Fruit fly (Drosophila melanogaster) whole organism, embryonic: ENCODE results near the gene CAH3.

Source experiments
- CG10147 ChIP-seq: fragments of 200-800 bp; sonication (Bioruptor generic); optimal IDR thresholded peaks from 2 replicates; lab custom pipeline; 2019; ENCODE audit warnings: missing biosample characterization, mild to moderate bottlenecking, missing genetic modification characterization, moderate library complexity
- CG11085 ChIP-seq: fragments of 200-800 bp; sonication (Bioruptor generic); IDR thresholded peaks from 2 replicates; pipeline ENCODE4 v1.3.6; 2022; ENCODE audit warnings: missing biosample characterization, missing genetic modification characterization
- CG11723 ChIP-seq: fragments of 200-800 bp; sonication (Bioruptor generic); optimal IDR thresholded peaks from 2 replicates; lab custom pipeline; 2017; ENCODE audit warnings: missing biosample characterization, mild to moderate bottlenecking, missing genetic modification characterization
- CG12236 ChIP-seq: fragments of 200-800 bp; sonication (Bioruptor generic); optimal IDR thresholded peaks from 2 replicates; lab custom pipeline; 2016; ENCODE audit warnings: missing biosample characterization, missing genetic modification characterization
- CG12659 ChIP-seq: fragments of 200-800 bp; sonication (Bioruptor generic); optimal IDR thresholded peaks from 3 replicates; lab custom pipeline; 2017; ENCODE audit warnings: mild to moderate bottlenecking, missing biosample characterization, missing genetic modification reagents, missing genetic modification characterization
- CG13424 ChIP-seq: fragments of 200-800 bp; sonication (Bioruptor generic); optimal IDR thresholded peaks from 2 replicates; lab custom pipeline; 2019; ENCODE audit warnings: missing biosample characterization, mild to moderate bottlenecking, missing genetic modification characterization, moderate library complexity
- CG13894 ChIP-seq: fragments of 200-800 bp; sonication (Bioruptor generic); optimal IDR thresholded peaks from 3 replicates; lab custom pipeline; 2018; ENCODE audit warnings: missing biosample characterization, mild to moderate bottlenecking, missing genetic modification characterization, moderate library complexity
- CG15011 ChIP-seq: fragments of 200-800 bp; sonication (Bioruptor generic); optimal IDR thresholded peaks from 3 replicates; lab custom pipeline; 2018; ENCODE audit warnings: missing biosample characterization, mild to moderate bottlenecking, missing genetic modification characterization
- CG16815 ChIP-seq: fragments of 200-800 bp; sonication (Bioruptor generic); optimal IDR thresholded peaks from 3 replicates; lab custom pipeline; 2017; ENCODE audit warnings: missing biosample characterization, mild to moderate bottlenecking, missing genetic modification characterization
- CG17802 ChIP-seq: fragments of 200-800 bp; sonication (Bioruptor generic); optimal IDR thresholded peaks from 2 replicates; lab custom pipeline; 2018; ENCODE audit warnings: missing biosample characterization, mild to moderate bottlenecking, missing genetic modification characterization, moderate library complexity
- CG30403 ChIP-seq: fragments of 200-800 bp; sonication (Bioruptor generic); optimal IDR thresholded peaks from 3 replicates; lab custom pipeline; 2016; ENCODE audit warnings: missing biosample characterization, missing genetic modification characterization
- CG3281 ChIP-seq: fragments of 200-800 bp; sonication (Bioruptor generic); optimal IDR thresholded peaks from 3 replicates; lab custom pipeline; 2017; ENCODE audit warnings: missing biosample characterization, mild to moderate bottlenecking, missing genetic modification characterization
- CG3407 ChIP-seq: fragments of 200-800 bp; sonication (Bioruptor generic); optimal IDR thresholded peaks from 2 replicates; lab custom pipeline; 2018; ENCODE audit warnings: missing biosample characterization, mild to moderate bottlenecking, missing genetic modification characterization
- CG4820 ChIP-seq: fragments of 200-800 bp; sonication (Bioruptor generic); optimal IDR thresholded peaks from 3 replicates; lab custom pipeline; 2016; ENCODE audit warnings: missing biosample characterization, missing genetic modification characterization
- CG6175 ChIP-seq: fragments of 200-800 bp; sonication (Bioruptor generic); IDR thresholded peaks from 3 replicates; pipeline ENCODE4 v1.3.6; 2022; ENCODE audit warnings: missing biosample characterization, missing genetic modification characterization
- CG7357 ChIP-seq: fragments of 200-800 bp; sonication (Bioruptor generic); IDR thresholded peaks from 3 replicates; pipeline ENCODE4 v1.3.6; 2022; ENCODE audit warnings: missing biosample characterization, missing genetic modification characterization
- CG7928 ChIP-seq: fragments of 200-800 bp; sonication (Bioruptor generic); optimal IDR thresholded peaks from 2 replicates; lab custom pipeline; 2017; ENCODE audit warnings: missing biosample characterization, mild to moderate bottlenecking, missing genetic modification characterization
- CG7987 ChIP-seq: fragments of 200-800 bp; sonication (Bioruptor generic); optimal IDR thresholded peaks from 2 replicates; lab custom pipeline; 2018; ENCODE audit warnings: missing biosample characterization, mild to moderate bottlenecking, missing genetic modification characterization, moderate library complexity
- CG8924 ChIP-seq: fragments of 200-800 bp; optimal IDR thresholded peaks from 3 replicates; lab custom pipeline; 2019; ENCODE audit warnings: missing biosample characterization, mild to moderate bottlenecking, missing genetic modification characterization, moderate library complexity
- CG8944 ChIP-seq: fragments of 200-800 bp; sonication (Bioruptor generic); optimal IDR thresholded peaks from 3 replicates; lab custom pipeline; 2016; ENCODE audit warnings: missing biosample characterization, missing genetic modification characterization
- Camta ChIP-seq: fragments of 200-800 bp; sonication (Bioruptor generic); optimal IDR thresholded peaks from 2 replicates; lab custom pipeline; 2016; ENCODE audit warnings: missing biosample characterization, missing genetic modification characterization
- CkIIα-i1 ChIP-seq: fragments of 200-800 bp; sonication (Bioruptor generic); IDR thresholded peaks from 2 replicates; pipeline ENCODE4 v1.3.6; 2022; ENCODE audit warnings: missing biosample characterization, missing genetic modification characterization
- Dfd ChIP-seq, 2 experiments: fragments of >200 bp; optimal IDR thresholded peaks; 2 replicates each; lab custom pipeline; 2017; ENCODE audit warnings: missing biosample characterization in 2 of 2, missing genetic modification characterization in 2 of 2
- Kr ChIP-seq: fragments of 200-800 bp; sonication (Bioruptor generic); optimal IDR thresholded peaks from 2 replicates; lab custom pipeline; 2017; ENCODE audit warnings: missing biosample characterization, mild to moderate bottlenecking, missing genetic modification characterization
- Meics ChIP-seq: fragments of 200-800 bp; sonication (Bioruptor generic); optimal IDR thresholded peaks from 2 replicates; lab custom pipeline; 2017; ENCODE audit warnings: missing biosample characterization, mild to moderate bottlenecking, missing genetic modification characterization
- NC2β ChIP-seq: fragments of 200-800 bp; sonication (Bioruptor generic); optimal IDR thresholded peaks from 2 replicates; lab custom pipeline; 2016; ENCODE audit warnings: missing biosample characterization, missing genetic modification characterization
- Nf-YB ChIP-seq: fragments of 200-800 bp; sonication (Bioruptor generic); optimal IDR thresholded peaks from 3 replicates; lab custom pipeline; 2019; ENCODE audit warnings: missing biosample characterization, mild to moderate bottlenecking, missing genetic modification characterization, moderate library complexity
- Ssrp ChIP-seq: fragments of 200-800 bp; sonication (Bioruptor generic); optimal IDR thresholded peaks from 2 replicates; lab custom pipeline; 2018; ENCODE audit warnings: missing biosample characterization, mild to moderate bottlenecking, missing genetic modification characterization, moderate library complexity
- ac ChIP-seq: fragments of 200-800 bp; sonication (Bioruptor generic); optimal IDR thresholded peaks from 3 replicates; lab custom pipeline; 2017; ENCODE audit warnings: missing biosample characterization, mild to moderate bottlenecking, missing genetic modification characterization
- bab2 ChIP-seq: fragments of 200-800 bp; sonication (Bioruptor generic); optimal IDR thresholded peaks from 2 replicates; lab custom pipeline; 2016; ENCODE audit warnings: missing biosample characterization, missing genetic modification characterization
- bcd ChIP-seq: fragments of 200-800 bp; sonication (Bioruptor generic); optimal IDR thresholded peaks from 2 replicates; lab custom pipeline; 2017; ENCODE audit warnings: missing biosample characterization, mild to moderate bottlenecking, missing genetic modification characterization
- en ChIP-seq: fragments of 200-800 bp; sonication (Bioruptor generic); optimal IDR thresholded peaks from 2 replicates; lab custom pipeline; 2016; ENCODE audit warnings: missing biosample characterization, missing genetic modification characterization
- fru ChIP-seq: fragments of >200 bp; optimal IDR thresholded peaks from 2 replicates; lab custom pipeline; 2017
- gcm ChIP-seq: fragments of 200-800 bp; sonication (Bioruptor generic); optimal IDR thresholded peaks from 2 replicates; lab custom pipeline; 2019; ENCODE audit warnings: missing biosample characterization, mild to moderate bottlenecking, missing genetic modification characterization, moderate library complexity
- gcm2 ChIP-seq: fragments of 200-800 bp; sonication (Bioruptor generic); optimal IDR thresholded peaks from 2 replicates; lab custom pipeline; 2016; ENCODE audit warnings: missing biosample characterization, missing genetic modification characterization
- gsb ChIP-seq: fragments of 200-800 bp; sonication (Bioruptor generic); IDR thresholded peaks from 2 replicates; pipeline ENCODE4 v1.3.6; 2022; ENCODE audit warnings: missing biosample characterization, missing genetic modification characterization
- ken ChIP-seq: fragments of 200-800 bp; sonication (Bioruptor generic); IDR thresholded peaks from 3 replicates; pipeline ENCODE4 v1.3.6; 2022; ENCODE audit warnings: missing biosample characterization, missing genetic modification characterization
- knrl ChIP-seq: fragments of 200-800 bp; sonication (Bioruptor generic); IDR thresholded peaks from 3 replicates; pipeline ENCODE4 v1.3.6; 2022; ENCODE audit warnings: missing biosample characterization, missing genetic modification characterization; ENCODE audit not compliant: partially characterized antibody
- org-1 ChIP-seq: fragments of 200-800 bp; sonication (Bioruptor generic); optimal IDR thresholded peaks from 2 replicates; lab custom pipeline; 2017; ENCODE audit warnings: missing biosample characterization, missing genetic modification characterization
- pan ChIP-seq, 4 experiments: fragments of >200 bp in 3 of 4; fragments of 200-800 bp in 1 of 4; sonication (Bioruptor generic) in 1 of 4; optimal IDR thresholded peaks in 3 of 4; IDR thresholded peaks in 1 of 4; 2 replicates each; pipeline versions ENCODE4 v1.3.6 to Lab custom; 2017 to 2022; ENCODE audit warnings: missing biosample characterization in 2 of 4, missing genetic modification characterization in 2 of 4, mixed read lengths in 1 of 4
- pnt ChIP-seq: fragments of 200-800 bp; sonication (Bioruptor generic); optimal IDR thresholded peaks from 3 replicates; lab custom pipeline; 2016; ENCODE audit warnings: missing biosample characterization, missing genetic modification characterization
- ranshi ChIP-seq: fragments of 200-800 bp; sonication (Bioruptor generic); IDR thresholded peaks from 2 replicates; pipeline ENCODE4 v1.3.6; 2022; ENCODE audit warnings: missing biosample characterization, missing genetic modification characterization
- row ChIP-seq: fragments of 200-800 bp; sonication (Bioruptor generic); IDR thresholded peaks from 3 replicates; pipeline ENCODE4 v1.3.6; 2022; ENCODE audit warnings: missing biosample characterization, missing genetic modification characterization
- sc ChIP-seq, 3 experiments: fragments of >200 bp in 2 of 3; fragments of 200-800 bp in 1 of 3; sonication (Bioruptor generic) in 1 of 3; optimal IDR thresholded peaks; 2 replicates in 2 of 3; 3 replicates in 1 of 3; lab custom pipeline; 2017; ENCODE audit warnings: mild to moderate bottlenecking in 1 of 3, missing biosample characterization in 1 of 3, missing genetic modification characterization in 1 of 3, missing genetic modification reagents in 1 of 3
- sima ChIP-seq: fragments of 200-800 bp; sonication (Bioruptor generic); optimal IDR thresholded peaks from 2 replicates; lab custom pipeline; 2016; ENCODE audit warnings: missing biosample characterization, missing genetic modification characterization
- slou ChIP-seq: fragments of 200-800 bp; sonication (Bioruptor generic); optimal IDR thresholded peaks from 3 replicates; lab custom pipeline; 2016; ENCODE audit warnings: missing biosample characterization, missing genetic modification characterization
- toy ChIP-seq: fragments of 200-800 bp; sonication (Bioruptor generic); IDR thresholded peaks from 2 replicates; pipeline ENCODE4 v1.3.6; 2022; ENCODE audit warnings: missing biosample characterization, missing genetic modification characterization
- usp ChIP-seq: fragments of >200 bp; optimal IDR thresholded peaks from 2 replicates; lab custom pipeline; 2017; ENCODE audit warnings: missing biosample characterization, missing genetic modification characterization
- wdn ChIP-seq: fragments of 200-800 bp; sonication (Bioruptor generic); IDR thresholded peaks from 2 replicates; pipeline ENCODE4 v1.3.6; 2022; ENCODE audit warnings: missing biosample characterization, missing genetic modification characterization

CAH3 gene

DNA sequence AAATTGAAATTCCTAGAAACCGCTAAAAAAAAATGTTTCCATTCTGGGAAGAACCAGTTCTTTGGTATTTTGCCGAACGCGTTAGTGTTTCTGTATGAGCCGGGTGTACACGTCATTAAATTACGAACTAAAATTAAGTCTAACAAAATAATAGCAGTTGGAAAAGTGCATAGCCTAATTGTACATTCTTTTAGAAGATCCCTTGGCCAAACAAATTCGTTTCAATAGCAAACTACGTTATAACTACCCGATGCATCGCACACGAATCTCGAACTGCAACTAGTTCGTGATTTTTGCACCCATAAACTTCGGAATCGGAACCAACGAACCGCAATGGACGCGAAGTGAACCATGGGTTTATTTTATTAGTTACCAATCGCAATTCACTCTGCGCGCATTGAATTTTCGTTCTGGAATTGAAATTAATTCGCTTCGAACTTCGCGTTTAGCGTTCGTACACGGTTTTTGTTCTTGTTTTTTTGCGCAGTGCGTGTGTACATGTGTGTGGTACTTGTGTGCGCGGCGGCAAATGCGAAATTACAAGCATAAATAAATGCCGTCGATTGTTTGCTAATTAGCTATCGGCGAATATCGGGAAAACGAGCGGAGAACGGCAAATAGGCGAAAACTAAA lies at the start of gene CAH3 (continued):
- TF ChIP-seq sc (optimal IDR thresholded peaks at IDR 0.05; lab: Kevin White, UChicago) (no peak), sc (GFP tag; optimal IDR thresholded peaks at IDR 0.05; lab: Kevin White, UChicago) (peak; percentile 85), toy (GFP tag; lab: Robert Waterston, UW) (peak; percentile 79), CG17802 (tag; lab: Kevin White, UChicago) (peak; percentile 83), CG4820 (peak; percentile 100), Dfd (GFP tag; optimal IDR thresholded peaks at IDR 0.05; lab: Kevin White, UChicago) (no peak), org-1 (GFP tag; lab: Kevin White, UChicago) (peak; percentile 90), ranshi (GFP tag; lab: Robert Waterston, UW) (peak; percentile 90), CG8924 (tag; lab: Kevin White, UChicago) (peak; percentile 96), Ssrp (tag; lab: Kevin White, UChicago) (peak; percentile 93), CG13424 (tag; lab: Kevin White, UChicago) (peak; percentile 96), Camta (GFP tag; lab: Kevin White, UChicago) (peak; percentile 90), en (GFP tag; lab: Kevin White, UChicago) (peak; percentile 84), pnt (peak; percentile 89), CG10147 (GFP tag; lab: Kevin White, UChicago) (peak; percentile 93), CG16815 (GFP tag; lab: Kevin White, UChicago) (peak; percentile 88), gsb (GFP tag; lab: Robert Waterston, UW) (peak; percentile 79), CG30403 (GFP tag; lab: Kevin White, UChicago) (peak; percentile 96), CkIIα-i1 (GFP tag; lab: Robert Waterston, UW) (peak; percentile 53; the same call in 1 of the 2 replicates), CG7987 (GFP tag; lab: Kevin White, UChicago) (peak; percentile 81), CG8944 (GFP tag; lab: Kevin White, UChicago) (peak; percentile 95), CG12236 (GFP tag; lab: Kevin White, UChicago) (peak; percentile 91), ac (GFP tag; lab: Kevin White, UChicago) (peak; percentile 69), CG7928 (GFP tag; lab: Kevin White, UChicago) (peak; percentile 69), knrl (GFP tag; lab: Robert Waterston, UW) (peak; percentile 52; the same call in 1 of the 3 replicates), sima (GFP tag; lab: Kevin White, UChicago) (peak; percentile 25), gcm (GFP tag; lab: Kevin White, UChicago) (peak; percentile 93), CG13894 (tag; lab: Kevin White, UChicago) (peak; percentile 90), CG3407 (GFP tag; lab: Kevin White, UChicago) (peak; percentile 87), fru (no peak), pan (optimal IDR thresholded peaks at IDR 0.05; lab: Kevin White, UChicago) (no peak), pan (GFP tag; optimal IDR thresholded peaks at IDR 0.05 in 1 of 2, IDR thresholded peaks at IDR 0.05 in 1 of 2) (peak in 1 of 2 experiments; percentile 94), row (GFP tag; lab: Robert Waterston, UW) (peak; percentile 97), Meics (GFP tag; lab: Kevin White, UChicago) (peak; percentile 95), bcd (GFP tag; lab: Kevin White, UChicago) (peak; percentile 93), CG12659 (peak; percentile 97), slou (peak; percentile 82), CG3281 (peak; percentile 95), CG6175 (GFP tag; lab: Robert Waterston, UW) (peak; percentile 80; the same call in 2 of the 3 replicates), usp (GFP tag; lab: Kevin White, UChicago) (no peak), ken (GFP tag; lab: Robert Waterston, UW) (peak; percentile 91), Kr (GFP tag; lab: Kevin White, UChicago) (no peak), CG15011 (GFP tag; lab: Kevin White, UChicago) (peak; percentile 85), CG11723 (GFP tag; lab: Kevin White, UChicago) (peak; percentile 92), gcm2 (GFP tag; lab: Kevin White, UChicago) (peak; percentile 77), Nf-YB (GFP tag; lab: Kevin White, UChicago) (peak; percentile 85), NC2β (GFP tag; lab: Kevin White, UChicago) (peak; percentile 92), bab2 (GFP tag; lab: Kevin White, UChicago) (peak; percentile 94), CG7357 (peak; percentile 74; the same call in 2 of the 3 replicates), wdn (GFP tag; lab: Robert Waterston, UW) (peak; percentile 90), CG11085 (peak; percentile 83)
